Worm (Caenorhabditis elegans): ENCODE results near the gene F10E9.3.

ce11 chrIII:8321225-8321624 lies 10.4 kb downstream of the F10E9.3 start:
- TF ChIP-seq ama-1 (optimal IDR thresholded peaks at IDR 0.05) (no peak), tbx-37 (GFP tag; conservative IDR thresholded peaks at IDR 0.05) (no peak), aly-1 (tag; optimal IDR thresholded peaks at IDR 0.05) (no peak), B0310.2 (tag; optimal IDR thresholded peaks at IDR 0.05) (no peak), tbx-11 (GFP tag; IDR thresholded peaks at IDR 0.05) (no peak), ceh-36 (tag; optimal IDR thresholded peaks at IDR 0.05) (no peak), flt-1 (GFP tag; IDR thresholded peaks at IDR 0.05) (no peak), F13C5.2 (tag; optimal IDR thresholded peaks at IDR 0.05) (no peak), ceh-13 (GFP tag; optimal IDR thresholded peaks at IDR 0.05) (no peak), sea-1 (GFP tag; conservative IDR thresholded peaks at IDR 0.05) (no peak)
